Fruit fly (Drosophila melanogaster) whole organism, embryonic: ENCODE results near the gene AGO2.

Source experiments
- BEAF-32 ChIP-seq: fragments of 200-800 bp; sonication (Bioruptor generic); optimal IDR thresholded peaks from 3 replicates; lab custom pipeline; 2017; ENCODE audit warnings: missing biosample characterization, missing genetic modification characterization, mild to moderate bottlenecking, moderate library complexity, missing genetic modification reagents
- CG10321 ChIP-seq: fragments of 200-800 bp; sonication (Bioruptor generic); IDR thresholded peaks from 2 replicates; pipeline ENCODE4 v1.3.6; 2022; ENCODE audit warnings: missing biosample characterization, missing genetic modification characterization
- CG11247 ChIP-seq: fragments of 200-800 bp; sonication (Bioruptor generic); IDR thresholded peaks from 2 replicates; pipeline ENCODE4 v1.3.6; 2022; ENCODE audit warnings: missing biosample characterization, missing genetic modification characterization
- CG11398 ChIP-seq: fragments of 200-800 bp; sonication (Bioruptor generic); optimal IDR thresholded peaks from 2 replicates; lab custom pipeline; 2016; ENCODE audit warnings: missing biosample characterization, missing genetic modification characterization
- CG12744 ChIP-seq: fragments of 200-800 bp; sonication (Bioruptor generic); optimal IDR thresholded peaks from 2 replicates; lab custom pipeline; 2016; ENCODE audit warnings: missing biosample characterization, missing genetic modification characterization
- CG14014 ChIP-seq: fragments of 200-800 bp; sonication (Bioruptor generic); IDR thresholded peaks from 2 replicates; pipeline ENCODE4 v1.3.6; 2022; ENCODE audit warnings: missing biosample characterization, missing genetic modification characterization
- CG14710 ChIP-seq: fragments of 200-800 bp; sonication (Bioruptor generic); optimal IDR thresholded peaks from 3 replicates; lab custom pipeline; 2019; ENCODE audit warnings: missing biosample characterization, mild to moderate bottlenecking, missing genetic modification characterization, moderate library complexity
- CG15011 ChIP-seq: fragments of 200-800 bp; sonication (Bioruptor generic); optimal IDR thresholded peaks from 3 replicates; lab custom pipeline; 2018; ENCODE audit warnings: missing biosample characterization, mild to moderate bottlenecking, missing genetic modification characterization
- CG16813 ChIP-seq: fragments of 200-800 bp; sonication (Bioruptor generic); IDR thresholded peaks from 3 replicates; pipeline ENCODE4 v1.3.6; 2022; ENCODE audit warnings: missing biosample characterization, missing genetic modification characterization; ENCODE audit not compliant: partially characterized antibody
- CG17829 ChIP-seq: fragments of 200-800 bp; optimal IDR thresholded peaks from 2 replicates; lab custom pipeline; 2019; ENCODE audit warnings: missing biosample characterization, mild to moderate bottlenecking, missing genetic modification characterization, moderate library complexity
- CG1792 ChIP-seq: fragments of 200-800 bp; sonication (Bioruptor generic); optimal IDR thresholded peaks from 2 replicates; lab custom pipeline; 2016; ENCODE audit warnings: missing biosample characterization, missing genetic modification characterization
- CG2875 ChIP-seq: fragments of 200-800 bp; sonication (Bioruptor generic); optimal IDR thresholded peaks from 2 replicates; lab custom pipeline; 2017; ENCODE audit warnings: missing biosample characterization, mild to moderate bottlenecking, missing genetic modification characterization, missing genetic modification reagents
- CG3163 ChIP-seq: fragments of 200-800 bp; sonication (Bioruptor generic); optimal IDR thresholded peaks from 3 replicates; lab custom pipeline; 2016; ENCODE audit warnings: missing biosample characterization, missing genetic modification characterization
- CG4282 ChIP-seq: fragments of 200-800 bp; sonication (Bioruptor generic); optimal IDR thresholded peaks from 2 replicates; lab custom pipeline; 2016; ENCODE audit warnings: missing biosample characterization, missing genetic modification characterization
- CG4730 ChIP-seq: fragments of 200-800 bp; sonication (Bioruptor generic); IDR thresholded peaks from 2 replicates; pipeline ENCODE4 v1.3.6; 2022; ENCODE audit warnings: missing biosample characterization, missing genetic modification characterization
- CG5180 ChIP-seq: fragments of 200-800 bp; sonication (Bioruptor generic); optimal IDR thresholded peaks from 3 replicates; lab custom pipeline; 2017; ENCODE audit warnings: missing biosample characterization, missing genetic modification characterization, mild to moderate bottlenecking, moderate library complexity, missing genetic modification reagents
- CG6654 ChIP-seq: fragments of 200-800 bp; sonication (Bioruptor generic); optimal IDR thresholded peaks from 2 replicates; lab custom pipeline; 2017; ENCODE audit warnings: missing biosample characterization, mild to moderate bottlenecking, missing genetic modification characterization
- CG8281 ChIP-seq: fragments of 200-800 bp; sonication (Bioruptor generic); optimal IDR thresholded peaks from 2 replicates; lab custom pipeline; 2018; ENCODE audit warnings: missing biosample characterization, mild to moderate bottlenecking, missing genetic modification characterization, moderate library complexity
- Dip3 ChIP-seq: fragments of 200-800 bp; sonication (Bioruptor generic); optimal IDR thresholded peaks from 3 replicates; lab custom pipeline; 2016; ENCODE audit warnings: missing biosample characterization, missing genetic modification characterization
- ERR ChIP-seq: fragments of 200-800 bp; sonication (Bioruptor generic); optimal IDR thresholded peaks from 2 replicates; lab custom pipeline; 2016; ENCODE audit warnings: missing biosample characterization, missing genetic modification characterization
- Ets97D ChIP-seq: fragments of 200-800 bp; sonication (Bioruptor generic); optimal IDR thresholded peaks from 3 replicates; lab custom pipeline; 2016; ENCODE audit warnings: missing biosample characterization, missing genetic modification characterization
- Fer1 ChIP-seq: fragments of 200-800 bp; sonication (Bioruptor generic); optimal IDR thresholded peaks from 2 replicates; lab custom pipeline; 2017; ENCODE audit warnings: missing biosample characterization, mild to moderate bottlenecking, missing genetic modification characterization
- Fer3 ChIP-seq: fragments of 200-800 bp; sonication (Bioruptor generic); optimal IDR thresholded peaks from 2 replicates; lab custom pipeline; 2018; ENCODE audit warnings: missing biosample characterization, mild to moderate bottlenecking, missing genetic modification characterization, moderate library complexity
- Gug ChIP-seq: fragments of 200-800 bp; sonication (Bioruptor generic); IDR thresholded peaks from 4 replicates; pipeline ENCODE4 v1.3.6; 2022; ENCODE audit warnings: missing biosample characterization, missing genetic modification characterization
- Hey ChIP-seq: fragments of 200-800 bp; sonication (Bioruptor generic); optimal IDR thresholded peaks from 3 replicates; lab custom pipeline; 2018; ENCODE audit warnings: missing biosample characterization, mild to moderate bottlenecking, missing genetic modification characterization
- HmgD ChIP-seq: fragments of 200-800 bp; sonication (Bioruptor generic); optimal IDR thresholded peaks from 3 replicates; lab custom pipeline; 2016; ENCODE audit warnings: missing biosample characterization, missing genetic modification characterization
- Kr ChIP-seq: fragments of 200-800 bp; sonication (Bioruptor generic); optimal IDR thresholded peaks from 2 replicates; lab custom pipeline; 2017; ENCODE audit warnings: missing biosample characterization, mild to moderate bottlenecking, missing genetic modification characterization
- Max ChIP-seq: fragments of 200-800 bp; sonication (Bioruptor generic); optimal IDR thresholded peaks from 2 replicates; lab custom pipeline; 2016; ENCODE audit warnings: missing biosample characterization, mild to moderate bottlenecking, missing genetic modification characterization
- NC2β ChIP-seq: fragments of 200-800 bp; sonication (Bioruptor generic); optimal IDR thresholded peaks from 2 replicates; lab custom pipeline; 2016; ENCODE audit warnings: missing biosample characterization, missing genetic modification characterization
- NFAT ChIP-seq: fragments of 200-800 bp; sonication (Bioruptor generic); IDR thresholded peaks from 2 replicates; pipeline ENCODE4 v1.3.6; 2022; ENCODE audit warnings: missing biosample characterization, missing genetic modification characterization
- Pdp1 ChIP-seq, 2 experiments: fragments of 200-800 bp; sonication (Bioruptor generic); optimal IDR thresholded peaks; 3 replicates each; lab custom pipeline; 2016; ENCODE audit warnings: missing biosample characterization in 2 of 2, missing genetic modification characterization in 2 of 2, mild to moderate bottlenecking in 1 of 2, moderate library complexity in 1 of 2
- Spps ChIP-seq: fragments of 200-800 bp; sonication (Bioruptor generic); optimal IDR thresholded peaks from 2 replicates; lab custom pipeline; 2018; ENCODE audit warnings: missing biosample characterization, mild to moderate bottlenecking, missing genetic modification characterization
- YL-1 ChIP-seq: fragments of 200-800 bp; sonication (Bioruptor generic); optimal IDR thresholded peaks from 3 replicates; lab custom pipeline; 2017; ENCODE audit warnings: missing biosample characterization, mild to moderate bottlenecking, missing genetic modification characterization
- bigmax ChIP-seq: fragments of 200-800 bp; sonication (Bioruptor generic); optimal IDR thresholded peaks from 2 replicates; lab custom pipeline; 2018; ENCODE audit warnings: missing biosample characterization, mild to moderate bottlenecking, missing genetic modification characterization
- cg ChIP-seq: fragments of 200-800 bp; sonication (Bioruptor generic); optimal IDR thresholded peaks from 3 replicates; lab custom pipeline; 2019; ENCODE audit warnings: missing biosample characterization, mild to moderate bottlenecking, missing genetic modification characterization, moderate library complexity
- crp ChIP-seq, 2 experiments: fragments of 200-800 bp; sonication (Bioruptor generic); optimal IDR thresholded peaks; 2 replicates in 1 of 2; 3 replicates in 1 of 2; lab custom pipeline; 2017; ENCODE audit warnings: missing biosample characterization in 2 of 2, missing genetic modification characterization in 2 of 2, mild to moderate bottlenecking in 1 of 2, moderate library complexity in 1 of 2
- dm ChIP-seq: fragments of 200-800 bp; sonication (Bioruptor generic); optimal IDR thresholded peaks from 3 replicates; lab custom pipeline; 2016; ENCODE audit warnings: missing biosample characterization, missing genetic modification characterization
- dmrt99B ChIP-seq: fragments of 200-800 bp; sonication (Bioruptor generic); optimal IDR thresholded peaks from 2 replicates; lab custom pipeline; 2018; ENCODE audit warnings: missing biosample characterization, mild to moderate bottlenecking, missing genetic modification characterization, moderate library complexity
- fd3F ChIP-seq: fragments of 200-800 bp; sonication (Bioruptor generic); optimal IDR thresholded peaks from 2 replicates; lab custom pipeline; 2018; ENCODE audit warnings: missing biosample characterization, mild to moderate bottlenecking, missing genetic modification characterization, moderate library complexity
- gcm ChIP-seq: fragments of 200-800 bp; sonication (Bioruptor generic); optimal IDR thresholded peaks from 2 replicates; lab custom pipeline; 2019; ENCODE audit warnings: missing biosample characterization, mild to moderate bottlenecking, missing genetic modification characterization, moderate library complexity
- grn ChIP-seq: fragments of 200-800 bp; sonication (Bioruptor generic); optimal IDR thresholded peaks from 3 replicates; lab custom pipeline; 2017; ENCODE audit warnings: missing biosample characterization, missing genetic modification characterization
- gt ChIP-seq: fragments of 200-800 bp; sonication (Bioruptor generic); IDR thresholded peaks from 2 replicates; pipeline ENCODE4 v1.3.6; 2022; ENCODE audit warnings: missing biosample characterization, missing genetic modification characterization
- hbn ChIP-seq: fragments of 200-800 bp; sonication (Bioruptor generic); IDR thresholded peaks from 2 replicates; pipeline ENCODE4 v1.3.6; 2022; ENCODE audit warnings: missing biosample characterization, missing genetic modification characterization; ENCODE audit not compliant: partially characterized antibody
- hkb ChIP-seq, 2 experiments: fragments of 200-800 bp in 1 of 2; fragments of >200 bp in 1 of 2; sonication (Bioruptor generic) in 1 of 2; IDR thresholded peaks in 1 of 2; optimal IDR thresholded peaks in 1 of 2; 2 replicates each; pipeline versions ENCODE4 v1.3.6 to Lab custom; 2017 to 2022; ENCODE audit warnings: missing biosample characterization in 1 of 2, missing genetic modification characterization in 1 of 2
- insv ChIP-seq, 2 experiments: fragments of 200-800 bp; sonication (Bioruptor generic); optimal IDR thresholded peaks; 3 replicates each; lab custom pipeline; 2016 to 2018; ENCODE audit warnings: missing biosample characterization in 2 of 2, missing genetic modification characterization in 2 of 2
- pho ChIP-seq: fragments of 200-800 bp; sonication (Bioruptor generic); optimal IDR thresholded peaks from 2 replicates; lab custom pipeline; 2016; ENCODE audit warnings: missing biosample characterization, missing genetic modification characterization
- rib ChIP-seq: fragments of 200-800 bp; sonication (Bioruptor generic); IDR thresholded peaks from 2 replicates; pipeline ENCODE4 v1.3.6; 2022; ENCODE audit warnings: missing biosample characterization, missing genetic modification characterization
- sisA ChIP-seq: fragments of 200-800 bp; sonication (Bioruptor generic); IDR thresholded peaks from 2 replicates; pipeline ENCODE4 v1.3.6; 2022; ENCODE audit warnings: missing biosample characterization, missing genetic modification characterization
- vvl ChIP-seq: fragments of 200-800 bp; sonication (Bioruptor generic); IDR thresholded peaks from 2 replicates; pipeline ENCODE4 v1.3.6; 2022; ENCODE audit warnings: missing biosample characterization, missing genetic modification characterization

The AGO2 gene

DNA sequence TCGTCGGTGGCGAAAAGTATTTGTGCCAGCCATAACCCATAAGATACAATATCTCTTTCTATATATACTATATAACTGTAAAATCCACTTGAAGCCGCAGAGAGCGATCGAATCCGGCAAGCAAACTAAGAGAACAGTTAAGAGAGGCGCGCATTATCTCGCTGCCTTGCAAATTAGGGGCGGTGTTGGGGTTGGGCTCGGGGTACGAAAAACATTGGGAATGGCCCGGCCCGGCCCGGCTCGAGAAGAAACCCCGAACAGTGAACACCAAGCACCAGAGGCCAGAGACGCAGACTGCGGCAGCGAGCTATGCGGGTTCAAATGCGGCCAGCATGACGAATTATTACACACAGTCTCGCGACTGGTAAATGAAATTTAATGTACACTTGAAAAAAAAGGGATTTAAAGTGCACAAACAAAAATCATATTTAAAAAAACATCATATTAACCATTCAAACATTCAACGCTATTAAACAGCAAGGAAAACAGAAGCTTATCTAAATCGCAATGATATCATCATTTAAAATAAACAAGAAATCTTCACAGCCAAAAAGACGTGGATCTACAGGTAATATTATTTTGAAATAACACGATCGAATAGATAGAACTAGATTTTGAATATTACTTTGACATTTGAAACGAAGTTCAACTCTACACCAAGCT is 21.4 kb upstream of the AGO2 start (continued):
- TF ChIP-seq cg (no peak), Kr (GFP tag; lab: Kevin White, UChicago) (no peak), crp (GFP tag; optimal IDR thresholded peaks at IDR 0.05; lab: Kevin White, UChicago) (no peak), Hey (tag; lab: Kevin White, UChicago) (no peak), Gug (GFP tag; lab: Robert Waterston, UW) (peak; percentile 21; the same call in 1 of the 4 replicates), gcm (GFP tag; lab: Kevin White, UChicago) (peak; percentile 79), HmgD (GFP tag; lab: Kevin White, UChicago) (no peak), CG1792 (GFP tag; lab: Kevin White, UChicago) (peak; percentile 5), CG8281 (tag; lab: Kevin White, UChicago) (no peak), BEAF-32 (GFP tag; lab: Kevin White, UChicago) (no peak), Pdp1 (GFP tag; optimal IDR thresholded peaks at IDR 0.05; lab: Kevin White, UChicago) (peak in 1 of 2 experiments; percentile 32), fd3F (no peak), Dip3 (GFP tag; lab: Kevin White, UChicago) (no peak), dmrt99B (tag; lab: Kevin White, UChicago) (peak; percentile 63), pho (GFP tag; lab: Kevin White, UChicago) (no peak), Ets97D (GFP tag; lab: Kevin White, UChicago) (no peak), CG11398 (GFP tag; lab: Kevin White, UChicago) (no peak), hbn (GFP tag; lab: Robert Waterston, UW) (no peak), CG3163 (peak; percentile 89), CG14710 (tag; lab: Kevin White, UChicago) (peak; percentile 74), CG16813 (no peak), sisA (GFP tag; lab: Robert Waterston, UW) (peak; percentile 42), NC2β (no peak), CG14014 (peak; percentile 59; the same call in 1 of the 2 replicates), Spps (tag; lab: Kevin White, UChicago) (no peak), grn (GFP tag; lab: Kevin White, UChicago) (no peak), CG2875 (GFP tag; lab: Kevin White, UChicago) (no peak), CG11247 (0 out of 2 replicates have a peak, but pooled peaks have one; percentile 18), ERR (no peak), Fer3 (tag; lab: Kevin White, UChicago) (peak; percentile 16), CG12744 (GFP tag; lab: Kevin White, UChicago) (no peak), CG10321 (GFP tag; lab: Robert Waterston, UW) (no peak), gt (GFP tag; lab: Robert Waterston, UW) (no peak), CG4282 (GFP tag; lab: Kevin White, UChicago) (no peak), Fer1 (GFP tag; lab: Kevin White, UChicago) (no peak), CG17829 (tag; lab: Kevin White, UChicago) (peak; percentile 14), insv (GFP tag; optimal IDR thresholded peaks at IDR 0.05; lab: Kevin White, UChicago) (no peak), NFAT (GFP tag; lab: Robert Waterston, UW) (no peak), rib (GFP tag; lab: Robert Waterston, UW) (0 out of 2 replicates have a peak, but pooled peaks have one; percentile 58), hkb (optimal IDR thresholded peaks at IDR 0.05; lab: Kevin White, UChicago) (no peak), hkb (GFP tag; IDR thresholded peaks at IDR 0.05; lab: Robert Waterston, UW) (peak; percentile 15; the same call in 1 of the 2 replicates), CG15011 (GFP tag; lab: Kevin White, UChicago) (no peak), CG5180 (GFP tag; lab: Kevin White, UChicago) (peak; percentile 45), CG6654 (GFP tag; lab: Kevin White, UChicago) (peak; percentile 1), dm (GFP tag; lab: Kevin White, UChicago) (no peak), YL-1 (GFP tag; lab: Kevin White, UChicago) (no peak), CG4730 (GFP tag; lab: Robert Waterston, UW) (0 out of 2 replicates have a peak, but pooled peaks have one; percentile 31), bigmax (no peak), Max (GFP tag; lab: Kevin White, UChicago) (peak; percentile 27), vvl (GFP tag; lab: Robert Waterston, UW) (peak; percentile 73)
